Fruit fly (Drosophila melanogaster): ENCODE results near the gene CG42353.

Gene CG42353

dm6 chrX:16140603-16141002 lies 35.9 kb upstream of the CG42353 start (continued):
- TF ChIP-seq CG2199 (GFP tag; IDR thresholded peaks at IDR 0.05), result no peak
- TF ChIP-seq CG15269 (tag; optimal IDR thresholded peaks at IDR 0.05), result peak; percentile 72
- no peak; the same call in 1 of the 2 replicates for TF ChIP-seq esg (GFP tag; conservative IDR thresholded peaks at IDR 0.05)
- TF ChIP-seq ham (GFP tag; IDR thresholded peaks at IDR 0.05), result no peak
- TF ChIP-seq org-1 (GFP tag; optimal IDR thresholded peaks at IDR 0.05), result peak; percentile 61
- peak; percentile 54 for TF ChIP-seq CG4820 (GFP tag; optimal IDR thresholded peaks at IDR 0.05)
- TF ChIP-seq lbe (GFP tag; optimal IDR thresholded peaks at IDR 0.05), result no peak
- TF ChIP-seq insv (GFP tag; optimal IDR thresholded peaks at IDR 0.05), result no peak
- TF ChIP-seq CG8944 (GFP tag; optimal IDR thresholded peaks at IDR 0.05), result peak; percentile 25
- TF ChIP-seq vfl (GFP tag; optimal IDR thresholded peaks at IDR 0.05), result no peak
- no peak for TF ChIP-seq toy (GFP tag; IDR thresholded peaks at IDR 0.05)
- peak; percentile 65 for TF ChIP-seq Asciz (GFP tag; optimal IDR thresholded peaks at IDR 0.05)
- no peak for TF ChIP-seq CG11093 (GFP tag; IDR thresholded peaks at IDR 0.05)
- TF ChIP-seq ab (GFP tag; optimal IDR thresholded peaks at IDR 0.05), result no peak
- no peak for TF ChIP-seq CG7928 (GFP tag; optimal IDR thresholded peaks at IDR 0.05)
- peak; percentile 76 for TF ChIP-seq PHDP (tag; optimal IDR thresholded peaks at IDR 0.05)
- TF ChIP-seq Vsx1 (GFP tag; optimal IDR thresholded peaks at IDR 0.05), result peak; percentile 65
- TF ChIP-seq ftz-f1 (GFP tag; optimal IDR thresholded peaks at IDR 0.05), result no peak
- no peak for TF ChIP-seq gce (GFP tag; IDR thresholded peaks at IDR 0.05)
- peak; percentile 86 for TF ChIP-seq CG7556 (GFP tag; optimal IDR thresholded peaks at IDR 0.05)
- TF ChIP-seq Awh (GFP tag; IDR thresholded peaks at IDR 0.05), result no peak
- TF ChIP-seq CG13424 (tag; optimal IDR thresholded peaks at IDR 0.05), result peak; percentile 80
- peak; percentile 28; the same call in 1 of the 2 replicates for TF ChIP-seq slbo (GFP tag; IDR thresholded peaks at IDR 0.05)
- no peak for TF ChIP-seq CG16779 (GFP tag; IDR thresholded peaks at IDR 0.05)
- TF ChIP-seq sug (tag; optimal IDR thresholded peaks at IDR 0.05), result peak; percentile 33
- peak; percentile 34 for TF ChIP-seq CG6765 (GFP tag; optimal IDR thresholded peaks at IDR 0.05)
- TF ChIP-seq Gsc (GFP tag; IDR thresholded peaks at IDR 0.05), result no peak
- TF ChIP-seq CG12942 (GFP tag; optimal IDR thresholded peaks at IDR 0.05), result peak; percentile 33
- TF ChIP-seq CG11504 (tag; optimal IDR thresholded peaks at IDR 0.05), result peak; percentile 84
- peak; percentile 25 for TF ChIP-seq kay (GFP tag; optimal IDR thresholded peaks at IDR 0.05)
- peak; percentile 59 for TF ChIP-seq CG6689 (GFP tag; IDR thresholded peaks at IDR 0.05)
- TF ChIP-seq CG18262 (tag; optimal IDR thresholded peaks at IDR 0.05), result peak; percentile 88
- peak; percentile 49 for TF ChIP-seq Six4 (GFP tag; optimal IDR thresholded peaks at IDR 0.05)
- TF ChIP-seq CG10431 (GFP tag; optimal IDR thresholded peaks at IDR 0.05), result peak; percentile 41
- TF ChIP-seq mirr (GFP tag; optimal IDR thresholded peaks at IDR 0.05), result no peak
- TF ChIP-seq CG18764 (GFP tag; optimal IDR thresholded peaks at IDR 0.05), result no peak
- TF ChIP-seq CG4360 (GFP tag; IDR thresholded peaks at IDR 0.05), result no peak
- TF ChIP-seq CG12155 (GFP tag; optimal IDR thresholded peaks at IDR 0.05), result peak; percentile 27
- TF ChIP-seq CG5245 (GFP tag; optimal IDR thresholded peaks at IDR 0.05), result peak; percentile 1
- TF ChIP-seq croc (GFP tag; conservative IDR thresholded peaks at IDR 0.05), result peak; percentile 54; the same call in 2 of the 3 replicates
- peak; percentile 86 for TF ChIP-seq CG10979 (tag; optimal IDR thresholded peaks at IDR 0.05)
- 0 out of 2 replicates have a peak, but pooled peaks have one; percentile 30 for TF ChIP-seq HLH3B (GFP tag; IDR thresholded peaks at IDR 0.05)
- peak; percentile 74 for TF ChIP-seq CG1233 (GFP tag; optimal IDR thresholded peaks at IDR 0.05)
- peak; percentile 84 for TF ChIP-seq phol (tag; optimal IDR thresholded peaks at IDR 0.05)
- TF ChIP-seq kah (GFP tag; optimal IDR thresholded peaks at IDR 0.05), result no peak
- peak; percentile 82 for TF ChIP-seq CG14710 (tag; optimal IDR thresholded peaks at IDR 0.05)
- peak; percentile 59 for TF ChIP-seq CG18619 (GFP tag; optimal IDR thresholded peaks at IDR 0.05)
- TF ChIP-seq CG42726 (GFP tag; IDR thresholded peaks at IDR 0.05; ENCODE audit: partially characterized antibody), result no peak
- no peak for TF ChIP-seq CG34224 (GFP tag; IDR thresholded peaks at IDR 0.05; ENCODE audit: partially characterized antibody)
- TF ChIP-seq CG11695 (GFP tag; IDR thresholded peaks at IDR 0.05), result peak; percentile 68
- peak; percentile 47 for TF ChIP-seq Abd-B (GFP tag; optimal IDR thresholded peaks at IDR 0.05)
- no peak for TF ChIP-seq Poxn (GFP tag; IDR thresholded peaks at IDR 0.05)
